Fruit fly (Drosophila melanogaster): Measurements from ENCODE around the gene vls.

Gene vls

dm6 chr2L:20075234-20075803 is 9.8 kb upstream of the vls start, which contains the start of the genes pr and neb (continued):
- peak; percentile 73 for TF ChIP-seq sug (tag; optimal IDR thresholded peaks at IDR 0.05)
- TF ChIP-seq Atf3 (GFP tag; optimal IDR thresholded peaks at IDR 0.05), result no peak
- no peak for TF ChIP-seq sim (GFP tag; IDR thresholded peaks at IDR 0.05)
- peak; percentile 62 for TF ChIP-seq nerfin-2 (GFP tag; IDR thresholded peaks at IDR 0.05; ENCODE audit: partially characterized antibody)
- no peak for TF ChIP-seq cad (GFP tag; optimal IDR thresholded peaks at IDR 0.05)
- peak; percentile 69 for TF ChIP-seq lilli (GFP tag; optimal IDR thresholded peaks at IDR 0.05)
- TF ChIP-seq CG2116 (GFP tag; optimal IDR thresholded peaks at IDR 0.05), result peak; percentile 99
- TF ChIP-seq dpn (GFP tag; optimal IDR thresholded peaks at IDR 0.05), result peak; percentile 51 to 55
- TF ChIP-seq Lim3 (GFP tag; IDR thresholded peaks at IDR 0.05), result no peak
- TF ChIP-seq Asciz (GFP tag; optimal IDR thresholded peaks at IDR 0.05), result no peak
- TF ChIP-seq fd96Cb (tag; optimal IDR thresholded peaks at IDR 0.05), result no peak
- no peak; the same call in 1 of the 2 replicates for TF ChIP-seq Ravus (GFP tag; IDR thresholded peaks at IDR 0.05)
- TF ChIP-seq ci (GFP tag; IDR thresholded peaks at IDR 0.05), result peak; percentile 73
- TF ChIP-seq CG2678 (tag; optimal IDR thresholded peaks at IDR 0.05), result peak; percentile 20
- TF ChIP-seq Hr51 (GFP tag; optimal IDR thresholded peaks at IDR 0.05), result peak; percentile 20 to 66
- peak in 1 of 2 experiments; percentile 2 for TF ChIP-seq eve (GFP tag; optimal IDR thresholded peaks at IDR 0.05)
- TF ChIP-seq jing (GFP tag; optimal IDR thresholded peaks at IDR 0.05), result no peak
- TF ChIP-seq CG10654 (GFP tag; optimal IDR thresholded peaks at IDR 0.05), result peak; percentile 30
- no peak for TF ChIP-seq stc (GFP tag; IDR thresholded peaks at IDR 0.05)
- TF ChIP-seq CG34422 (GFP tag; IDR thresholded peaks at IDR 0.05), result peak; percentile 67; the same call in 1 of the 3 replicates
- TF ChIP-seq pros (GFP tag; optimal IDR thresholded peaks at IDR 0.05), result no peak
- TF ChIP-seq CG11560 (tag; IDR thresholded peaks at IDR 0.05), result no peak
- TF ChIP-seq CG17359 (tag; optimal IDR thresholded peaks at IDR 0.05), result no peak
- no peak; the same call in 1 of the 2 replicates for TF ChIP-seq amos (GFP tag; IDR thresholded peaks at IDR 0.05; ENCODE audit: partially characterized antibody)
- TF ChIP-seq CG7745 (tag; optimal IDR thresholded peaks at IDR 0.05), result no peak
- TF ChIP-seq Nf-YB (GFP tag; optimal IDR thresholded peaks at IDR 0.05), result peak; percentile 41
- peak; percentile 57 for TF ChIP-seq PHDP (tag; optimal IDR thresholded peaks at IDR 0.05)
- TF ChIP-seq CG8478 (optimal IDR thresholded peaks at IDR 0.05), result no peak
- TF ChIP-seq Sry-δ (GFP tag; optimal IDR thresholded peaks at IDR 0.05), result peak; percentile 92
- no peak for TF ChIP-seq Poxn (GFP tag; IDR thresholded peaks at IDR 0.05)
- TF ChIP-seq Hand (GFP tag; optimal IDR thresholded peaks at IDR 0.05), result peak; percentile 19
- no peak for TF ChIP-seq tx (GFP tag; optimal IDR thresholded peaks at IDR 0.05)
- TF ChIP-seq crol (GFP tag; IDR thresholded peaks at IDR 0.05), result no peak
- TF ChIP-seq Sry-β (GFP tag; optimal IDR thresholded peaks at IDR 0.05), result peak; percentile 87
- TF ChIP-seq Elba2 (GFP tag; optimal IDR thresholded peaks at IDR 0.05), result no peak
- no peak for TF ChIP-seq CG10274 (GFP tag; optimal IDR thresholded peaks at IDR 0.05)
- peak; percentile 15 for TF ChIP-seq zen (tag; optimal IDR thresholded peaks at IDR 0.05)
- TF ChIP-seq Hr3 (GFP tag; optimal IDR thresholded peaks at IDR 0.05), result peak; percentile 60
- TF ChIP-seq ro (GFP tag; IDR thresholded peaks at IDR 0.05), result no peak
- TF ChIP-seq mirr (GFP tag; optimal IDR thresholded peaks at IDR 0.05), result no peak
- peak; percentile 51 for TF ChIP-seq sqz (GFP tag; optimal IDR thresholded peaks at IDR 0.05)
- TF ChIP-seq tio (GFP tag; optimal IDR thresholded peaks at IDR 0.05), result no peak
- TF ChIP-seq Ptx1 (GFP tag; IDR thresholded peaks at IDR 0.05), result peak; percentile 70
- TF ChIP-seq fd64A (GFP tag; optimal IDR thresholded peaks at IDR 0.05), result no peak
- TF ChIP-seq gem (tag; optimal IDR thresholded peaks at IDR 0.05), result peak; percentile 79
- peak; percentile 48 for TF ChIP-seq CG10959 (GFP tag; IDR thresholded peaks at IDR 0.05)
- no peak for TF ChIP-seq CG11723 (GFP tag; optimal IDR thresholded peaks at IDR 0.05)
- TF ChIP-seq kah (GFP tag; optimal IDR thresholded peaks at IDR 0.05), result no peak
- TF ChIP-seq CG9876 (GFP tag; optimal IDR thresholded peaks at IDR 0.05), result peak; percentile 16
- peak; percentile 77 for TF ChIP-seq CG32772 (GFP tag; IDR thresholded peaks at IDR 0.05)
- peak; percentile 56 for TF ChIP-seq CG1602 (GFP tag; optimal IDR thresholded peaks at IDR 0.05)

All from whole organism, embryonic.